Worm (Caenorhabditis elegans) whole organism, L3 larva: ENCODE results near the gene nhr-272.

Source experiments
- aly-2 ChIP-seq: fragments of 150-350 bp; optimal IDR thresholded peaks from 2 replicates; lab custom pipeline; 2014; ENCODE audit warnings: missing biosample characterization, missing genetic modification characterization
- ceh-9 ChIP-seq: sonication (generic microtip); optimal IDR thresholded peaks from 2 replicates; lab custom pipeline; 2018; ENCODE audit warnings: missing biosample characterization, missing genetic modification characterization
- elt-3 ChIP-seq, 3 experiments: fragments of 150-350 bp in 1 of 3; sonication (generic microtip) in 2 of 3; optimal IDR thresholded peaks; 2 replicates in 2 of 3; 4 replicates in 1 of 3; lab custom pipeline; 2014 to 2017; ENCODE audit warnings: missing biosample characterization in 3 of 3, missing genetic modification characterization in 3 of 3
- fos-1 ChIP-seq: fragments of 150-350 bp; optimal IDR thresholded peaks from 2 replicates; lab custom pipeline; 2014; ENCODE audit warnings: missing biosample characterization, missing genetic modification characterization
- lsy-12 ChIP-seq: sonication (generic microtip); optimal IDR thresholded peaks from 2 replicates; lab custom pipeline; 2016; ENCODE audit warnings: mild to moderate bottlenecking, missing genetic modification characterization, missing compliant biosample characterization
- nhr-237 ChIP-seq: fragments of 150-350 bp; optimal IDR thresholded peaks from 2 replicates; lab custom pipeline; 2014; ENCODE audit warnings: missing biosample characterization, missing genetic modification characterization
- nhr-76 ChIP-seq: fragments of 150-350 bp; sonication (generic microtip); optimal IDR thresholded peaks from 5 replicates; lab custom pipeline; 2014; ENCODE audit warnings: missing biosample characterization, missing genetic modification characterization
- snpc-4 ChIP-seq: fragments of 150-350 bp; optimal IDR thresholded peaks from 2 replicates; lab custom pipeline; 2014; ENCODE audit warnings: missing biosample characterization, missing genetic modification characterization
- unc-62 ChIP-seq: fragments of 150-350 bp; sonication (generic microtip); optimal IDR thresholded peaks from 4 replicates; lab custom pipeline; 2014; ENCODE audit warnings: missing biosample characterization, missing genetic modification reagents, missing genetic modification characterization
- ztf-11 ChIP-seq: fragments of 150-350 bp; optimal IDR thresholded peaks from 2 replicates; lab custom pipeline; 2014; ENCODE audit warnings: missing biosample characterization, missing genetic modification characterization

DNA sequence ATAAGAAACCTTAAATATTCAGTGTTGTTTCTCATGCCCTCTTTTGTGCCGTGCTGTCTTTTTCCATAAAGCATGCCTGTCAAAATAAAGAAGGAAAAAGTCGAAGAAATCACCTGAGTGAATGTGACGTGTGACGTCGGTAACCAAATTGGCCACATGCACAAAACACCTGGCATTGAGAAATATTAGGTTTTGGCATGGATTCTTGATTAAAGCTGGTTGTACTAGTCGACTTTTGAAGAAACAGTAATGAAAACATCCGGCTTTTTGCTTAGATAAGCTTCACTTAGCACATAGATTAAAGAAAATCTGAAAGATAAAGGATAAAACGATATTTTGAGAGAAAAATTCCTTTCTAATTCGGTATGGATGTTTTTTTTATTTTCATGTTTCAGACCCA, 21.5 kb upstream of the nhr-272 start:
- TF ChIP-seq elt-3 (tag; optimal IDR thresholded peaks at IDR 0.05; lab: Kevin White, UChicago) (no peak), snpc-4 (tag; lab: Kevin White, UChicago) (no peak), lsy-12 (tag; lab: Kevin White, UChicago) (no peak), ceh-9 (tag; lab: Kevin White, UChicago) (no peak), nhr-237 (no peak), nhr-76 (tag; lab: Kevin White, UChicago) (no peak), aly-2 (no peak), ztf-11 (no peak), fos-1 (no peak), unc-62 (GFP tag; lab: Kevin White, UChicago) (no peak)
